Fruit fly (Drosophila melanogaster): ENCODE results near the gene ihog.
A peak's percentile ranks its signal among the peaks of the same experiment; 100 is the strongest.

dm6 chr2L:6950096-6950495 lies 1.5 kb upstream of the ihog start, which contains the start of the genes Gas41 and SA1:
- TF ChIP-seq OdsH (GFP tag; optimal IDR thresholded peaks at IDR 0.05), result peak; percentile 92
- TF ChIP-seq achi (GFP tag; optimal IDR thresholded peaks at IDR 0.05), result no peak
- TF ChIP-seq CG10669 (GFP tag; optimal IDR thresholded peaks at IDR 0.05), result no peak

Measured in whole organism, prepupa.